Fruit fly (Drosophila melanogaster) whole organism, embryonic: ENCODE data around the gene CG11030.

ENCODE experiments used
- B-H1 ChIP-seq: fragments of 200-800 bp; sonication (Bioruptor generic); IDR thresholded peaks from 3 replicates; pipeline ENCODE4 v1.3.6; 2022; ENCODE audit warnings: missing biosample characterization, missing genetic modification characterization
- CG10565 ChIP-seq: fragments of 200-800 bp; sonication (Bioruptor generic); optimal IDR thresholded peaks from 3 replicates; lab custom pipeline; 2016; ENCODE audit warnings: missing biosample characterization, mild to moderate bottlenecking, missing genetic modification characterization
- CG12942 ChIP-seq: fragments of 200-800 bp; sonication (Bioruptor generic); optimal IDR thresholded peaks from 3 replicates; lab custom pipeline; 2016; ENCODE audit warnings: missing biosample characterization, missing genetic modification characterization
- CG14014 ChIP-seq: fragments of 200-800 bp; sonication (Bioruptor generic); IDR thresholded peaks from 2 replicates; pipeline ENCODE4 v1.3.6; 2022; ENCODE audit warnings: missing biosample characterization, missing genetic modification characterization
- CG14050 ChIP-seq: fragments of 200-800 bp; sonication (Bioruptor generic); IDR thresholded peaks from 3 replicates; pipeline ENCODE4 v1.3.6; 2022; ENCODE audit warnings: missing biosample characterization, missing genetic modification characterization
- CG14860 ChIP-seq: fragments of 200-800 bp; sonication (Bioruptor generic); IDR thresholded peaks from 3 replicates; pipeline ENCODE4 v1.3.6; 2022; ENCODE audit warnings: missing biosample characterization, missing genetic modification characterization; ENCODE audit not compliant: partially characterized antibody
- CG15011 ChIP-seq: fragments of 200-800 bp; sonication (Bioruptor generic); optimal IDR thresholded peaks from 3 replicates; lab custom pipeline; 2018; ENCODE audit warnings: missing biosample characterization, mild to moderate bottlenecking, missing genetic modification characterization
- CG1603 ChIP-seq: fragments of 200-800 bp; sonication (Bioruptor generic); optimal IDR thresholded peaks from 2 replicates; lab custom pipeline; 2019; ENCODE audit warnings: missing biosample characterization, mild to moderate bottlenecking, missing genetic modification characterization, moderate library complexity
- CG17328 ChIP-seq: fragments of 200-800 bp; sonication (Bioruptor generic); IDR thresholded peaks from 2 replicates; pipeline ENCODE4 v1.3.6; 2022; ENCODE audit warnings: missing biosample characterization, missing genetic modification characterization
- CG2129 ChIP-seq: fragments of 200-800 bp; sonication (Bioruptor generic); IDR thresholded peaks from 2 replicates; pipeline ENCODE4 v1.3.6; 2022; ENCODE audit warnings: missing biosample characterization, missing genetic modification characterization; ENCODE audit not compliant: partially characterized antibody
- CG2202 ChIP-seq: fragments of 200-800 bp; sonication (Bioruptor generic); optimal IDR thresholded peaks from 2 replicates; lab custom pipeline; 2018; ENCODE audit warnings: missing biosample characterization, mild to moderate bottlenecking, missing genetic modification characterization
- CG2678 ChIP-seq: fragments of 200-800 bp; sonication (Bioruptor generic); optimal IDR thresholded peaks from 3 replicates; lab custom pipeline; 2019; ENCODE audit warnings: missing biosample characterization, mild to moderate bottlenecking, missing genetic modification characterization, moderate library complexity
- CG3281 ChIP-seq: fragments of 200-800 bp; sonication (Bioruptor generic); optimal IDR thresholded peaks from 3 replicates; lab custom pipeline; 2017; ENCODE audit warnings: missing biosample characterization, mild to moderate bottlenecking, missing genetic modification characterization
- CG4282 ChIP-seq: fragments of 200-800 bp; sonication (Bioruptor generic); optimal IDR thresholded peaks from 2 replicates; lab custom pipeline; 2016; ENCODE audit warnings: missing biosample characterization, missing genetic modification characterization
- CG4328 ChIP-seq: fragments of 200-800 bp; sonication (Bioruptor generic); optimal IDR thresholded peaks from 3 replicates; lab custom pipeline; 2017; ENCODE audit warnings: missing biosample characterization, missing genetic modification reagents, missing genetic modification characterization
- CG6654 ChIP-seq: fragments of 200-800 bp; sonication (Bioruptor generic); optimal IDR thresholded peaks from 2 replicates; lab custom pipeline; 2017; ENCODE audit warnings: missing biosample characterization, mild to moderate bottlenecking, missing genetic modification characterization
- CG6791 ChIP-seq: fragments of 200-800 bp; sonication (Bioruptor generic); IDR thresholded peaks from 3 replicates; pipeline ENCODE4 v1.3.6; 2022; ENCODE audit warnings: missing biosample characterization, missing genetic modification characterization; ENCODE audit not compliant: partially characterized antibody
- CG7556 ChIP-seq: fragments of 200-800 bp; sonication (Bioruptor generic); optimal IDR thresholded peaks from 2 replicates; lab custom pipeline; 2017; ENCODE audit warnings: missing biosample characterization, mild to moderate bottlenecking, missing genetic modification characterization
- CkIIα-i1 ChIP-seq: fragments of 200-800 bp; sonication (Bioruptor generic); IDR thresholded peaks from 2 replicates; pipeline ENCODE4 v1.3.6; 2022; ENCODE audit warnings: missing biosample characterization, missing genetic modification characterization
- Dref ChIP-seq: fragments of 200-800 bp; sonication (Bioruptor generic); IDR thresholded peaks from 2 replicates; pipeline ENCODE4 v1.3.6; 2022; ENCODE audit warnings: missing biosample characterization, missing genetic modification characterization
- Elba2 ChIP-seq: fragments of 200-800 bp; sonication (Bioruptor generic); optimal IDR thresholded peaks from 3 replicates; lab custom pipeline; 2016; ENCODE audit warnings: missing biosample characterization, missing genetic modification characterization
- Ets97D ChIP-seq: fragments of 200-800 bp; sonication (Bioruptor generic); optimal IDR thresholded peaks from 3 replicates; lab custom pipeline; 2016; ENCODE audit warnings: missing biosample characterization, missing genetic modification characterization
- Fer2 ChIP-seq: fragments of 200-800 bp; sonication (Bioruptor generic); optimal IDR thresholded peaks from 2 replicates; lab custom pipeline; 2018; ENCODE audit warnings: missing biosample characterization, mild to moderate bottlenecking, missing genetic modification characterization, moderate library complexity
- Fer3 ChIP-seq: fragments of 200-800 bp; sonication (Bioruptor generic); optimal IDR thresholded peaks from 2 replicates; lab custom pipeline; 2018; ENCODE audit warnings: missing biosample characterization, mild to moderate bottlenecking, missing genetic modification characterization, moderate library complexity
- HLH4C ChIP-seq: fragments of 200-800 bp; sonication (Bioruptor generic); IDR thresholded peaks from 3 replicates; pipeline ENCODE4 v1.3.6; 2022; ENCODE audit warnings: missing biosample characterization, missing genetic modification characterization; ENCODE audit not compliant: partially characterized antibody
- Hr3 ChIP-seq: fragments of 200-800 bp; sonication (Bioruptor generic); optimal IDR thresholded peaks from 3 replicates; lab custom pipeline; 2016; ENCODE audit warnings: missing biosample characterization, missing genetic modification characterization
- NC2α ChIP-seq: fragments of 200-800 bp; sonication (Bioruptor generic); optimal IDR thresholded peaks from 2 replicates; lab custom pipeline; 2016; ENCODE audit warnings: missing biosample characterization, missing genetic modification characterization
- Ravus ChIP-seq: fragments of 200-800 bp; sonication (Bioruptor generic); IDR thresholded peaks from 2 replicates; pipeline ENCODE4 v1.3.6; 2022; ENCODE audit warnings: missing biosample characterization, missing genetic modification characterization
- Rfx ChIP-seq: fragments of 200-800 bp; sonication (Bioruptor generic); IDR thresholded peaks from 2 replicates; pipeline ENCODE4 v1.3.6; 2022; ENCODE audit warnings: missing biosample characterization, missing genetic modification characterization
- Sox100B ChIP-seq: fragments of 200-800 bp; sonication (Bioruptor generic); optimal IDR thresholded peaks from 3 replicates; lab custom pipeline; 2018; ENCODE audit warnings: missing biosample characterization, mild to moderate bottlenecking, missing genetic modification characterization
- Sry-β ChIP-seq: fragments of 200-800 bp; sonication (Bioruptor generic); optimal IDR thresholded peaks from 2 replicates; lab custom pipeline; 2018; ENCODE audit warnings: missing biosample characterization, mild to moderate bottlenecking, missing genetic modification characterization, moderate library complexity
- Ssrp ChIP-seq: fragments of 200-800 bp; sonication (Bioruptor generic); optimal IDR thresholded peaks from 2 replicates; lab custom pipeline; 2018; ENCODE audit warnings: missing biosample characterization, mild to moderate bottlenecking, missing genetic modification characterization, moderate library complexity
- amos ChIP-seq: fragments of 200-800 bp; sonication (Bioruptor generic); IDR thresholded peaks from 2 replicates; pipeline ENCODE4 v1.3.6; 2022; ENCODE audit warnings: missing biosample characterization, missing genetic modification characterization; ENCODE audit not compliant: partially characterized antibody
- ase ChIP-seq: fragments of 200-800 bp; sonication (Bioruptor generic); IDR thresholded peaks from 3 replicates; pipeline ENCODE4 v1.3.6; 2022; ENCODE audit warnings: missing biosample characterization, missing genetic modification characterization
- bowl ChIP-seq: fragments of 200-800 bp; sonication (Bioruptor generic); IDR thresholded peaks from 2 replicates; pipeline ENCODE4 v1.3.6; 2022; ENCODE audit warnings: missing biosample characterization, missing genetic modification characterization
- bsh ChIP-seq, 2 experiments: fragments of 200-800 bp; sonication (Bioruptor generic); optimal IDR thresholded peaks; 2 replicates each; lab custom pipeline; 2017 to 2018; ENCODE audit warnings: mild to moderate bottlenecking in 2 of 2, missing biosample characterization in 2 of 2, missing genetic modification characterization in 2 of 2, moderate library complexity in 1 of 2
- chm ChIP-seq: fragments of 200-800 bp; sonication (Bioruptor generic); IDR thresholded peaks from 2 replicates; pipeline ENCODE4 v1.3.6; 2022; ENCODE audit warnings: missing biosample characterization, missing genetic modification characterization
- chn ChIP-seq: fragments of 200-800 bp; sonication (Bioruptor generic); optimal IDR thresholded peaks from 2 replicates; lab custom pipeline; 2016; ENCODE audit warnings: missing biosample characterization, missing genetic modification characterization
- danr ChIP-seq: fragments of 200-800 bp; sonication (Bioruptor generic); IDR thresholded peaks from 2 replicates; pipeline ENCODE4 v1.3.6; 2022; ENCODE audit warnings: missing biosample characterization, missing genetic modification characterization
- inv ChIP-seq: fragments of 200-800 bp; sonication (Bioruptor generic); IDR thresholded peaks from 2 replicates; pipeline ENCODE4 v1.3.6; 2022; ENCODE audit warnings: missing biosample characterization, missing genetic modification characterization; ENCODE audit not compliant: partially characterized antibody
- jigr1 ChIP-seq: fragments of 200-800 bp; sonication (Bioruptor generic); IDR thresholded peaks from 3 replicates; pipeline ENCODE4 v1.3.6; 2022; ENCODE audit warnings: missing biosample characterization, missing genetic modification characterization
- kay ChIP-seq: fragments of 200-800 bp; sonication (Bioruptor generic); optimal IDR thresholded peaks from 2 replicates; lab custom pipeline; 2016; ENCODE audit warnings: missing biosample characterization, missing genetic modification characterization
- luna ChIP-seq: fragments of 200-800 bp; sonication (Bioruptor generic); optimal IDR thresholded peaks from 2 replicates; lab custom pipeline; 2016; ENCODE audit warnings: missing biosample characterization, missing genetic modification characterization
- mirr ChIP-seq: fragments of 200-800 bp; sonication (Bioruptor generic); optimal IDR thresholded peaks from 3 replicates; lab custom pipeline; 2018; ENCODE audit warnings: missing biosample characterization, mild to moderate bottlenecking, missing genetic modification characterization
- phol ChIP-seq: fragments of 200-800 bp; sonication (Bioruptor generic); optimal IDR thresholded peaks from 3 replicates; lab custom pipeline; 2018; ENCODE audit warnings: missing biosample characterization, mild to moderate bottlenecking, missing genetic modification characterization, moderate library complexity
- shn ChIP-seq: fragments of 200-800 bp; sonication (Bioruptor generic); optimal IDR thresholded peaks from 3 replicates; lab custom pipeline; 2016; ENCODE audit warnings: missing biosample characterization, missing genetic modification characterization
- slp2 ChIP-seq: fragments of 200-800 bp; sonication (Bioruptor generic); optimal IDR thresholded peaks from 2 replicates; lab custom pipeline; 2016; ENCODE audit warnings: missing biosample characterization, missing genetic modification characterization
- stc ChIP-seq: fragments of 200-800 bp; sonication (Bioruptor generic); IDR thresholded peaks from 2 replicates; pipeline ENCODE4 v1.3.6; 2022; ENCODE audit warnings: missing biosample characterization, missing genetic modification characterization
- tin ChIP-seq: fragments of 200-800 bp; sonication (Bioruptor generic); optimal IDR thresholded peaks from 3 replicates; lab custom pipeline; 2016; ENCODE audit warnings: missing biosample characterization, missing genetic modification characterization
- vnd ChIP-seq: fragments of 200-800 bp; sonication (Bioruptor generic); IDR thresholded peaks from 3 replicates; pipeline ENCODE4 v1.3.6; 2022; ENCODE audit warnings: missing biosample characterization, missing genetic modification characterization; ENCODE audit not compliant: partially characterized antibody
- vvl ChIP-seq: fragments of 200-800 bp; sonication (Bioruptor generic); IDR thresholded peaks from 2 replicates; pipeline ENCODE4 v1.3.6; 2022; ENCODE audit warnings: missing biosample characterization, missing genetic modification characterization

CG11030 gene

DNA sequence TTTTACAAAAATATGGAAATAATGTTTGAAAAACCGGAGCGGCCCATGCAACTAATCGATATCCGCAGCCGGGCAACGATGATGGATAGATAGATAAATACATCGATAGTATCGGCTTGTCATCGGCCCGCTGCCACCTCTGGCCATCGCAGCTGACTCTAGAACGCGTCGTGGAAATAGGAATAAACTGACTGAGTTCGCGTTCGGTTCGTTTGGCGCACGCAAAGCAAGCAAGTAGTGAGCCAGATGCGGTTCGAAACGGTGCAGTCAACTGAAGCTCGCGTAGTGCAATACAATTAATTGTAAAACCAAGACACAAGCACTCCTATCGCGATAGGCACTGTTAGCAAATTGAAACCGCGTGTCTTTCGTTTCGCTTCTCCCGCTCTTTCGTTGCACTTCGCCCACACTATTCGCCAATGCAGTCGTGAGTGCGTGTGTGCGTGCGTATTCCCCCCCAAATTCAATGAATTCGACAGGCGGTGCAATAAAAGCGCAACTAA, at the start of gene CG11030 (continued):
- TF ChIP-seq CkIIα-i1 (no peak), CG12942 (GFP tag; lab: Kevin White, UChicago) (no peak), Sox100B (GFP tag; lab: Kevin White, UChicago) (no peak), Sry-β (GFP tag; lab: Kevin White, UChicago) (no peak), vvl (GFP tag; lab: Robert Waterston, UW) (peak; percentile 39; the same call in 1 of the 2 replicates), CG6654 (GFP tag; lab: Kevin White, UChicago) (no peak), CG14014 (GFP tag; lab: Robert Waterston, UW) (0 out of 2 replicates have a peak, but pooled peaks have one; percentile 13), CG14050 (GFP tag; lab: Robert Waterston, UW) (no peak), CG1603 (tag; lab: Kevin White, UChicago) (peak; percentile 51), Fer2 (no peak), kay (no peak), CG2678 (tag; lab: Kevin White, UChicago) (no peak), shn (GFP tag; lab: Kevin White, UChicago) (peak; percentile 28), danr (GFP tag; lab: Robert Waterston, UW) (no peak), CG4328 (GFP tag; lab: Kevin White, UChicago) (peak; percentile 2), Ssrp (no peak), phol (tag; lab: Kevin White, UChicago) (peak; percentile 9), Fer3 (peak; percentile 13), chm (peak; percentile 71), NC2α (GFP tag; lab: Kevin White, UChicago) (no peak), CG2202 (tag; lab: Kevin White, UChicago) (no peak), CG14860 (peak; percentile 99), CG3281 (GFP tag; lab: Kevin White, UChicago) (peak; percentile 3), slp2 (GFP tag; lab: Kevin White, UChicago) (no peak), CG4282 (GFP tag; lab: Kevin White, UChicago) (peak; percentile 10), Hr3 (GFP tag; lab: Kevin White, UChicago) (no peak), mirr (GFP tag; lab: Kevin White, UChicago) (no peak), jigr1 (no peak), chn (GFP tag; lab: Kevin White, UChicago) (no peak), CG15011 (GFP tag; lab: Kevin White, UChicago) (no peak), vnd (GFP tag; lab: Robert Waterston, UW) (peak; percentile 99), CG10565 (GFP tag; lab: Kevin White, UChicago) (no peak), Dref (GFP tag; lab: Robert Waterston, UW) (peak; percentile 100), stc (no peak), Rfx (GFP tag; lab: Robert Waterston, UW) (peak; percentile 68), bsh (GFP tag; optimal IDR thresholded peaks at IDR 0.05; lab: Kevin White, UChicago) (no peak), ase (no peak), Ets97D (GFP tag; lab: Kevin White, UChicago) (no peak)
- TF ChIP-seq, all 482 proteins: peak for 117

DNA sequence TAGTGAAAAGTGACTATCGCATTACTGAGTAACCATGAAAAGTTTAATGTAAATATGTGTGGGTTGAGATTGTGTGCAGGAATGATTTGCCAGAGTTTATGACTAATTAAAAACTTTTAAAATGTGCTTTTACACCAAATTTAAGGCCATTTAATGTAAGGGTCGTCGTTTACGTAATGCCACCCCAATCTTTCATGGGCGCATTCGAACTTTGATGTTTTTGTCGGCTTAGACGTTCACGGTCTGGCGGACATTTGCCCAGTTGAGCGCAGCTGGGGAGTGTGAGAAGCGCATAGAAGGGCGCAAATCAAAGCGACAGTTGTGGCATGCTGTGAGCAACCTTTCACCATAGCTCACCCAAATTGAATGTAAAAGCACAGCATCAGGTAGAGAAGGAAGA, 46.2 kb upstream of the CG11030 start, which contains the start of gene CG12511:
Gene CG12511, plus strand, starts transcription at position 301 of the 400 bp plus-strand sequence.
- TF ChIP-seq tin (GFP tag; lab: Kevin White, UChicago), result no peak
- no peak for TF ChIP-seq CG7556 (GFP tag; lab: Kevin White, UChicago)
- TF ChIP-seq luna (GFP tag; lab: Kevin White, UChicago), result no peak
- no peak for TF ChIP-seq CG17328 (GFP tag; lab: Robert Waterston, UW)
- TF ChIP-seq HLH4C (GFP tag; lab: Robert Waterston, UW), result no peak
- TF ChIP-seq Elba2 (GFP tag; lab: Kevin White, UChicago), result no peak
- no peak for TF ChIP-seq CG6791 (GFP tag; lab: Robert Waterston, UW)
- no peak for TF ChIP-seq amos (GFP tag; lab: Robert Waterston, UW)
- TF ChIP-seq Ravus (GFP tag; lab: Robert Waterston, UW), result no peak
- no peak for TF ChIP-seq inv
- no peak for TF ChIP-seq bowl (GFP tag; lab: Robert Waterston, UW)
- no peak for TF ChIP-seq B-H1 (GFP tag; lab: Robert Waterston, UW)
- no peak for TF ChIP-seq CG2129 (GFP tag; lab: Robert Waterston, UW)
